Worm (Caenorhabditis elegans) whole organism, early embryonic: ENCODE measurements around the gene T22E5.6.

ENCODE experiments used
- B0310.2 ChIP-seq: sonication (generic microtip); optimal IDR thresholded peaks from 2 replicates; lab custom pipeline; 2016; ENCODE audit warnings: mild to moderate bottlenecking, missing genetic modification characterization, missing compliant biosample characterization
- F13C5.2 ChIP-seq: sonication (generic microtip); optimal IDR thresholded peaks from 2 replicates; lab custom pipeline; 2017; ENCODE audit warnings: mild to moderate bottlenecking, missing genetic modification characterization, inconsistent platforms, missing compliant biosample characterization
- aly-1 ChIP-seq: sonication (generic microtip); optimal IDR thresholded peaks from 2 replicates; lab custom pipeline; 2016; ENCODE audit warnings: missing genetic modification characterization, missing compliant biosample characterization
- ama-1 ChIP-seq: fragments of 150-350 bp; optimal IDR thresholded peaks from 2 replicates; lab custom pipeline; 2014
- ceh-13 ChIP-seq: fragments of 200-800 bp; sonication (Bioruptor generic); optimal IDR thresholded peaks from 2 replicates; lab custom pipeline; 2018; ENCODE audit warnings: mild to moderate bottlenecking, missing genetic modification characterization, missing compliant biosample characterization
- ceh-36 ChIP-seq: sonication (generic microtip); optimal IDR thresholded peaks from 2 replicates; lab custom pipeline; 2016; ENCODE audit warnings: missing genetic modification characterization, inconsistent platforms, missing compliant biosample characterization
- ets-7 ChIP-seq: sonication (generic microtip); optimal IDR thresholded peaks from 2 replicates; lab custom pipeline; 2016; ENCODE audit warnings: missing genotype, missing genetic modification characterization, missing compliant biosample characterization
- flt-1 ChIP-seq: fragments of 200-800 bp; sonication (Bioruptor generic); IDR thresholded peaks from 2 replicates; pipeline ENCODE4 v1.3.6; 2022; ENCODE audit warnings: missing genetic modification characterization, missing compliant biosample characterization
- hmbx-1 ChIP-seq: sonication (generic microtip); optimal IDR thresholded peaks from 2 replicates; lab custom pipeline; 2016; ENCODE audit warnings: mild to moderate bottlenecking, missing genetic modification characterization, missing compliant biosample characterization
- hmg-4 ChIP-seq: fragments of 200-800 bp; sonication (Bioruptor generic); optimal IDR thresholded peaks from 2 replicates; lab custom pipeline; 2018; ENCODE audit warnings: mild to moderate bottlenecking, missing genetic modification characterization, missing compliant biosample characterization
- hnd-1 ChIP-seq: sonication (generic microtip); optimal IDR thresholded peaks from 2 replicates; lab custom pipeline; 2016; ENCODE audit warnings: missing genetic modification characterization, missing compliant biosample characterization
- pes-1 ChIP-seq: fragments of 200-800 bp; sonication (Bioruptor generic); IDR thresholded peaks from 2 replicates; pipeline ENCODE4 v1.3.6; 2022; ENCODE audit warnings: missing genetic modification reagents, missing genetic modification characterization, missing compliant biosample characterization
- scrt-1 ChIP-seq: fragments of 200-800 bp; sonication (Bioruptor generic); IDR thresholded peaks from 2 replicates; pipeline ENCODE4 v1.3.6; 2022; ENCODE audit warnings: missing genetic modification characterization, missing compliant biosample characterization
- sea-1 ChIP-seq: fragments of 200-800 bp; sonication (Bioruptor generic); conservative IDR thresholded peaks from 2 replicates; pipeline ENCODE4 v1.3.6; 2022; ENCODE audit warnings: missing genetic modification characterization, missing compliant biosample characterization
- tbx-11 ChIP-seq: fragments of 200-800 bp; sonication (Bioruptor generic); IDR thresholded peaks from 2 replicates; pipeline ENCODE4 v1.3.6; 2022; ENCODE audit warnings: missing genetic modification characterization, missing compliant biosample characterization
- tbx-37 ChIP-seq: fragments of 200-800 bp; sonication (Bioruptor generic); conservative IDR thresholded peaks from 2 replicates; pipeline ENCODE4 v1.3.6; 2022; ENCODE audit warnings: missing genetic modification reagents, missing genetic modification characterization, missing compliant biosample characterization
- tra-4 ChIP-seq: sonication (generic microtip); optimal IDR thresholded peaks from 2 replicates; lab custom pipeline; 2017; ENCODE audit warnings: missing genetic modification characterization, missing compliant biosample characterization

Gene T22E5.6

ce11 chrX:6403122-6403521, 13.1 kb downstream of the T22E5.6 start, which contains the start of gene glt-4:
Gene glt-4, plus strand, starts transcription at chrX:6403422.
- no peak for TF ChIP-seq ama-1 (lab: Kevin White, UChicago)
- no peak for TF ChIP-seq B0310.2 (tag; lab: Kevin White, UChicago)
- no peak for TF ChIP-seq ceh-36 (tag; lab: Kevin White, UChicago)
- no peak for TF ChIP-seq pes-1 (GFP tag; lab: Robert Waterston, UW)
- no peak for TF ChIP-seq tra-4 (tag; lab: Kevin White, UChicago)
- TF ChIP-seq flt-1, result no peak
- no peak for TF ChIP-seq sea-1 (GFP tag; lab: Robert Waterston, UW)
- no peak for TF ChIP-seq tbx-11 (GFP tag; lab: Robert Waterston, UW)
- no peak for TF ChIP-seq ceh-13 (GFP tag; lab: Kevin White, UChicago)
- no peak for TF ChIP-seq ets-7 (tag; lab: Kevin White, UChicago)
- TF ChIP-seq aly-1 (tag; lab: Kevin White, UChicago), result no peak
- no peak for TF ChIP-seq hmbx-1
- TF ChIP-seq tbx-37 (GFP tag; lab: Robert Waterston, UW), result no peak
- TF ChIP-seq hmg-4, result no peak
- no peak for TF ChIP-seq hnd-1 (tag; lab: Kevin White, UChicago)
- TF ChIP-seq scrt-1 (GFP tag; lab: Robert Waterston, UW), result no peak

DNA sequence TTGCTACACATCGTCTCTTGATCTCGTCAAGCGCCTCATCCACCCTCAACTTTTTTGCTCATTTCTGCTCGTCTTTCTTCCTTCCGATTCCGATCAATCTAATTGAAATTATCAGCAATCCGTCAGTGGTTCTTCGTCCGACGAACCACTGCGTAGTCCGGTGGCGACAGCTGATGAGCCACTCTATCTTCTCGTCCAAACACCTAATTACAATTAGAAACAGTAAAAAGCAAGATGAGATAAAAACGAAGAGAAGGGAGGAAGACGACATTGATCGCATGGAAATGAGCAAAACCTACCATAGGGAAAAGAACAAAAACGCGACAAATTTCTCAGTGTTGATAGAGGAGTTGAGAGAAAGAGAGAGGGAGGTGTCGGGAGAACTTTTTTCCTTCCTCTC, 16.8 kb downstream of the T22E5.6 start:
- TF ChIP-seq scrt-1 (GFP tag; lab: Robert Waterston, UW), result no peak
- no peak for TF ChIP-seq flt-1
- no peak for TF ChIP-seq hnd-1 (tag; lab: Kevin White, UChicago)
- TF ChIP-seq tbx-11 (GFP tag; lab: Robert Waterston, UW), result no peak

- TF ChIP-seq B0310.2 (tag; lab: Kevin White, UChicago), result no peak
- no peak for TF ChIP-seq pes-1 (GFP tag; lab: Robert Waterston, UW)
- TF ChIP-seq ceh-13 (GFP tag; lab: Kevin White, UChicago), result no peak
- TF ChIP-seq scrt-1 (GFP tag; lab: Robert Waterston, UW), result no peak
- no peak for TF ChIP-seq flt-1
- TF ChIP-seq sea-1 (GFP tag; lab: Robert Waterston, UW), result no peak
- TF ChIP-seq hnd-1 (tag; lab: Kevin White, UChicago), result no peak
- TF ChIP-seq hmg-4, result no peak
- no peak for TF ChIP-seq ceh-36 (tag; lab: Kevin White, UChicago)
- no peak for TF ChIP-seq ama-1 (lab: Kevin White, UChicago)
- TF ChIP-seq aly-1 (tag; lab: Kevin White, UChicago), result no peak
- no peak for TF ChIP-seq tbx-11 (GFP tag; lab: Robert Waterston, UW)
- no peak for TF ChIP-seq tra-4 (tag; lab: Kevin White, UChicago)
- TF ChIP-seq hmbx-1, result no peak
- TF ChIP-seq tbx-37 (GFP tag; lab: Robert Waterston, UW), result no peak
- no peak for TF ChIP-seq F13C5.2
These were observed 24.7 kb downstream of the T22E5.6 start, which contains the start of gene igcm-2 for ce11 chrX:6391491-6391890. Gene igcm-2, minus strand, starts transcription at chrX:6391591.

ce11 chrX:6388639-6389038, 27.6 kb downstream of the T22E5.6 start:
- TF ChIP-seq tbx-11 (GFP tag; lab: Robert Waterston, UW) (no peak), scrt-1 (GFP tag; lab: Robert Waterston, UW) (no peak), B0310.2 (tag; lab: Kevin White, UChicago) (no peak), pes-1 (GFP tag; lab: Robert Waterston, UW) (no peak)

ce11 chrX:6385185-6385584, 31.0 kb downstream of the T22E5.6 start, which contains the start of gene igdb-3:
Gene igdb-3, plus strand, starts transcription at chrX:6385485.
- TF ChIP-seq tbx-11 (GFP tag; lab: Robert Waterston, UW), result no peak
- no peak for TF ChIP-seq ets-7 (tag; lab: Kevin White, UChicago)
- no peak for TF ChIP-seq hnd-1 (tag; lab: Kevin White, UChicago)
- no peak for TF ChIP-seq ceh-13 (GFP tag; lab: Kevin White, UChicago)
- no peak for TF ChIP-seq pes-1 (GFP tag; lab: Robert Waterston, UW)

DNA sequence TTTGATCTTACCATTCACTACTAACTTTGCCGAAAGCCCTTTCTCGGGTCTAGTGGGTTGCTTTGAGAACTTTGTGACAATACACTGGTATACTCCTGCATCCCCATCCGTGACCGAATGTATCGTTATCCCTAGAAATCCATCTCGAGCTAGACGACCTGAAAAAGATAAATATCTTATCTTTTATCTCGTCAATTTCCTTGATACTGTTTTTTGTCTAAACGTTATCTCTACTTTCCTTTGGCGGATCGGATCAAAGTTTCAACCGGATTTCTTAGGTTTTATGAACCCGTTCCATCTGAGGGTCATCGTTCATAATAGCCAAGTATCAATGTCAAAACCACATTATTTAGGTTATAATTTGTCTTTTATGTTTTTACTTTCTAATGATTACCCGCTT, 31.7 kb downstream of the T22E5.6 start:
- no peak for TF ChIP-seq pes-1 (GFP tag; lab: Robert Waterston, UW)
- no peak for TF ChIP-seq scrt-1 (GFP tag; lab: Robert Waterston, UW)
- TF ChIP-seq ama-1 (lab: Kevin White, UChicago), result no peak
- no peak for TF ChIP-seq tbx-37 (GFP tag; lab: Robert Waterston, UW)
- no peak for TF ChIP-seq hmbx-1
- no peak for TF ChIP-seq B0310.2 (tag; lab: Kevin White, UChicago)
- no peak for TF ChIP-seq hnd-1 (tag; lab: Kevin White, UChicago)
- TF ChIP-seq ets-7 (tag; lab: Kevin White, UChicago), result no peak
- no peak for TF ChIP-seq hmg-4
- no peak for TF ChIP-seq tra-4 (tag; lab: Kevin White, UChicago)
- TF ChIP-seq ceh-36 (tag; lab: Kevin White, UChicago), result no peak
- no peak for TF ChIP-seq aly-1 (tag; lab: Kevin White, UChicago)
- no peak for TF ChIP-seq sea-1 (GFP tag; lab: Robert Waterston, UW)
- TF ChIP-seq tbx-11 (GFP tag; lab: Robert Waterston, UW), result no peak
- TF ChIP-seq ceh-13 (GFP tag; lab: Kevin White, UChicago), result no peak
- TF ChIP-seq flt-1, result no peak

- TF ChIP-seq sea-1 (GFP tag; lab: Robert Waterston, UW), result no peak
- no peak for TF ChIP-seq aly-1 (tag; lab: Kevin White, UChicago)
These were observed 33.3 kb downstream of the T22E5.6 start for ce11 chrX:6382930-6383329.

DNA sequence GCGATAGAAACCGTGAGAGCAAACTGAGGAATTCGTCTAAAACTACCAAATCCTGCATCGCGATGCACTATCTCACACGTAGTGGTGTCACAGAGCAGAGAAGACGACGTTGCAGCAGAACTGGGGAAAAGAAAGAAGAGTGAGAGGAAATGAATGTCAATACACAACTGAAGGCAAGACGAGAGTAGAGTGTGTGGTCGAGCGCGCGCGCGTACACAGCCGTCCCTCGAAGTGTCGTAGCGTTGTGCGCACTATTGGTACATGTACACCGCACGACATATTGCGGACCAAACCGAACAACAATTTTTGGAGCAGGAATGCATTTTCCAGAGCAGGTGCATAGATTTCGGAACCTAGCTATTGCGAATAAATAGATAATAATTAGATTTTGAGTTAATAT, 37.8 kb downstream of the T22E5.6 start:
- TF ChIP-seq sea-1 (GFP tag; lab: Robert Waterston, UW) (peak; percentile 72; the same call in 1 of the 2 replicates), tbx-11 (GFP tag; lab: Robert Waterston, UW) (no peak), F13C5.2 (peak; percentile 56), hmbx-1 (no peak), tra-4 (tag; lab: Kevin White, UChicago) (no peak), hmg-4 (peak; percentile 72), scrt-1 (GFP tag; lab: Robert Waterston, UW) (no peak), aly-1 (tag; lab: Kevin White, UChicago) (peak; percentile 62), flt-1 (no peak)
